Worm (Caenorhabditis elegans): ENCODE data around the gene D2062.5.
A peak's percentile ranks its signal among the peaks of the same experiment; 100 is the strongest.
"Not testable (repeated sequence)": the region's sequence is repeated elsewhere in the genome, so short reads cannot be mapped to it uniquely, and the experiment has no call there.

D2062.5 gene

ce11 chrII:2610202-2610912, 12.2 kb upstream of the D2062.5 start, which contains the start of gene sri-38:
sri-38 (plus strand) TSS chrII:2610862.
- TF ChIP-seq sea-2 (GFP tag; IDR thresholded peaks at IDR 0.05) (no peak), B0261.1 (tag; optimal IDR thresholded peaks at IDR 0.05) (no peak), pbrm-1 (GFP tag; IDR thresholded peaks at IDR 0.05) (no peak), K12H6.12 (tag; optimal IDR thresholded peaks at IDR 0.05) (no peak), nhr-90 (tag; optimal IDR thresholded peaks at IDR 0.05) (no peak), dpl-1 (GFP tag; optimal IDR thresholded peaks at IDR 0.05) (no peak), rpc-1 (optimal IDR thresholded peaks at IDR 0.05) (no peak), rpc-1 (tag; optimal IDR thresholded peaks at IDR 0.05) (no peak), Y95B8A.8 (GFP tag; IDR thresholded peaks at IDR 0.05) (no peak), F57A8.1 (GFP tag; optimal IDR thresholded peaks at IDR 0.05) (no peak), T07F8.4 (tag; optimal IDR thresholded peaks at IDR 0.05) (no peak), ceh-27 (GFP tag; optimal IDR thresholded peaks at IDR 0.05) (no peak), lsl-1 (GFP tag; optimal IDR thresholded peaks at IDR 0.05) (no peak), zfh-2 (GFP tag; conservative IDR thresholded peaks at IDR 0.05) (0 out of 2 replicates have a peak, but pooled peaks have one; percentile 54), madf-6 (GFP tag; IDR thresholded peaks at IDR 0.05) (no peak), fkh-3 (tag; optimal IDR thresholded peaks at IDR 0.05) (no peak), nhr-80 (tag; optimal IDR thresholded peaks at IDR 0.05) (peak; percentile 67), dox-1 (GFP tag; IDR thresholded peaks at IDR 0.05) (peak; percentile 63; the same call in 1 of the 2 replicates), atf-7 (tag; optimal IDR thresholded peaks at IDR 0.05) (peak; percentile 56)

ce11 chrII:2611009-2611408, 11.6 kb upstream of the D2062.5 start:
- TF ChIP-seq ztf-28 (GFP tag; IDR thresholded peaks at IDR 0.05) = 0 out of 2 replicates have a peak, but pooled peaks have one; percentile 9
- no peak for TF ChIP-seq akir-1 (GFP tag; optimal IDR thresholded peaks at IDR 0.05)

ce11 chrII:2612278-2612677, 10.3 kb upstream of the D2062.5 start, which contains the start of gene D2062.13:
D2062.13 (plus strand) TSS chrII:2612578.
- not testable (repeated sequence) for TF ChIP-seq attf-3 (GFP tag; conservative IDR thresholded peaks at IDR 0.05); ztf-6 (GFP tag; IDR thresholded peaks at IDR 0.05); unc-130 (GFP tag; optimal IDR thresholded peaks at IDR 0.05)

DNA sequence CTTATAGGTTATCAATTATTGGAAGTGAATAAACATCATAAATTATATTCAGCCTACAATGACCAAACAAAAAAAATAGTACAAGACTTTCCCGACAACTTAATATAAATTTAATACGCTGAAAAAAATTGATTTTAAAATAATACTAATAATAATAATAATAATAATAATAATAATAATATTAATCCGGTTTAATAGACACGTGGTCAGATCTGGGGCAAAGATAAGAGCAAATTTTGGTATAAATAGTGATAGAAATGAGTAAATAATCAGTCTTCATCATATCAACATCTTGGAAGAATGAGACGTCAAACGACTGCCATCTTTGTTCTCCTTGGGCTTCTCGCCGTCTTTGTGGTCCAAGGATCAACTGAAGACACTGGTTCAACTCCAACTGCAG, 5.9 kb upstream of the D2062.5 start, which contains the start of gene msrp-5:
Gene msrp-5 (plus strand): TSS at position 301 of the 400 bp plus-strand sequence.
- TF ChIP-seq lin-35 (GFP tag; optimal IDR thresholded peaks at IDR 0.05); T26A5.8 (tag; optimal IDR thresholded peaks at IDR 0.05); tbp1 (GFP tag; optimal IDR thresholded peaks at IDR 0.05): not testable (repeated sequence)

- TF ChIP-seq ztf-25 (GFP tag; IDR thresholded peaks at IDR 0.05); snpc-1.1 (tag; optimal IDR thresholded peaks at IDR 0.05; ENCODE audit: insufficient read depth); tbp1 (GFP tag; optimal IDR thresholded peaks at IDR 0.05): not testable (repeated sequence)
These were observed 3.4 kb upstream of the D2062.5 start, which contains the start of gene msrp-6 for ce11 chrII:2619148-2619547. msrp-6 (plus strand) TSS chrII:2619448.

ce11 chrII:2622936-2623452, 414 bp downstream of the D2062.5 start, which contains the start of gene D2062.4:
D2062.4 (plus strand) TSS chrII:2623402.
- not testable (repeated sequence) for TF ChIP-seq madf-10 (tag; optimal IDR thresholded peaks at IDR 0.05); cebp-1 (GFP tag; IDR thresholded peaks at IDR 0.05); cebp-1 (tag; optimal IDR thresholded peaks at IDR 0.05); mel-28 (tag; optimal IDR thresholded peaks at IDR 0.05; ENCODE audit: borderline replicate concordance)
